Worm (Caenorhabditis elegans) whole organism, midembryonic: ENCODE measurements around the gene tor-2.

Source experiments
- T22C8.4 ChIP-seq: fragments of 200-800 bp; sonication (Bioruptor generic); IDR thresholded peaks from 2 replicates; pipeline ENCODE4 v1.3.6; 2022; ENCODE audit warnings: missing genetic modification characterization, missing compliant biosample characterization
- flt-1 ChIP-seq: fragments of 200-800 bp; sonication (Bioruptor generic); IDR thresholded peaks from 2 replicates; pipeline ENCODE4 v1.3.6; 2022; ENCODE audit warnings: missing genetic modification characterization, missing compliant biosample characterization
- ref-1 ChIP-seq: fragments of 200-800 bp; sonication (Bioruptor generic); conservative IDR thresholded peaks from 2 replicates; pipeline ENCODE4 v1.3.6; 2022; ENCODE audit warnings: missing genetic modification reagents, missing genetic modification characterization, missing compliant biosample characterization
- tab-1 ChIP-seq: fragments of 200-800 bp; sonication (Bioruptor generic); IDR thresholded peaks from 2 replicates; pipeline ENCODE4 v1.3.6; 2022; ENCODE audit warnings: missing genetic modification characterization, missing compliant biosample characterization
- ztf-23 ChIP-seq: fragments of 200-800 bp; sonication (Bioruptor generic); IDR thresholded peaks from 2 replicates; pipeline ENCODE4 v1.3.6; 2022; ENCODE audit warnings: missing genetic modification reagents, missing genetic modification characterization, missing compliant biosample characterization
- ztf-29 ChIP-seq: fragments of 200-800 bp; sonication (Bioruptor generic); IDR thresholded peaks from 2 replicates; pipeline ENCODE4 v1.3.6; 2022; ENCODE audit warnings: missing genetic modification reagents, missing genetic modification characterization, missing compliant biosample characterization

DNA sequence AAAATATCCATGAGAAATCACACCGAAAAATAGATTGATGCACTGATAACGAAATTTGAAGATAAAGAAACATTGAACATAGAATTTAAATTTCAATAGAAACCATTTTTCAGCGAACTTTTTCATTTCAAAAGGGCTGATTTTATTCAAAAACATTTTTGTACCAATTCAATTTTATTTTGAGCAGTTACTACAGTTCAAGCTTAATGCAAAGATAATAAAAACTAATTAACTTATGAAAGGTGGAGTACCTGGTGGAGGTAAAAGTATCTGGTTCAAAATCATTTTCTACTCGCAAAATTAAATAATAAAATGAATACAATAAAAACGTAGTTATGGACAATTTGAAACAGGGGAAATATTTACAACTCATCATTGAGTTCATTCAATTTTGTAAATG is at the start of gene tor-2:
- TF ChIP-seq ztf-23 (no peak), T22C8.4 (GFP tag; lab: Robert Waterston, UW) (no peak), tab-1 (GFP tag; lab: Robert Waterston, UW) (no peak), flt-1 (GFP tag; lab: Robert Waterston, UW) (no peak), ref-1 (GFP tag; lab: Robert Waterston, UW) (no peak), ztf-29 (no peak)
